Worm (Caenorhabditis elegans) whole organism, dauer: Measurements from ENCODE around the gene F11A5.17.

Source experiments
- unc-62 ChIP-seq: sonication (generic microtip); optimal IDR thresholded peaks from 2 replicates; lab custom pipeline; 2017; ENCODE audit warnings: missing biosample characterization, missing genetic modification reagents, missing genetic modification characterization

Gene F11A5.17

DNA sequence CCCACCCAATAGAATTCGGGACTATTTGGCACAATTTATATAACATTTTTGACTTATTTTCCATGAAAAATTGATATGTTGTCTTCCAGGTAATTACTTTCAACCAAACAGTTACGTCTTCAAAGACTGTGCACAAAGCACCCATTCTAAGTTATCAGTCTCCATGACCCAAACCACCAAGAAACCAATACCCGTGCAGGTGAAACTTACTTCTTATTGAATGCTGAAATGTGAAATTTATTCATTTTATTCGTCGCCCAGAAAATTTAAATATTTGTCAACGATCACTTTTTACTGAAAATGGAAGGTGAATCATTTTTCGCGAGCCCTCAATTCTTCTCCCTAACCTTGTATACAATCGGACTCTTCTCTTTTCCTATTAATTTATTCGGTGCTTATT is 11.3 kb upstream of the F11A5.17 start, which contains the start of gene srh-281:
Gene srh-281, plus strand, starts transcription at position 301 of the 400 bp plus-strand sequence.
- no peak for TF ChIP-seq unc-62

- TF ChIP-seq unc-62 = no peak
These were observed 9.7 kb upstream of the F11A5.17 start, which contains the start of gene srh-279 for ce11 chrV:16192114-16192513. srh-279 (plus strand) TSS chrV:16192414.

DNA sequence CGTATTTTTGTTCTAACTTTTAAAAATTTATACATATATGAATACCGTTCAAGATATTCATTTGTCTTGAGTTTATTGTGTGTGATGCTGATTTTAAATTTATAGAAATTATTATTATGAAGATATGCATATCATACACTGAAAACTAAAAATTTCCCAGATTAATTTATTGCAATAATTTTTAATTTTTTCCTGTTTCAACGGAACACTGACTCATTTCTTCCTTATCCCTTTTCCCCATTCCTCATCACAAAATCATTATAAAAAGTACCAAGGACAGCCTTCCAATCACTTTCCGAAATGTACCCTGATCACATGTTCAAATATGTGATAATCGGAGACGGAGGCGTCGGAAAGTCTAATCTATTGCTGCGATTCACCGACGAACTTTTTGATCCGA is 7.2 kb upstream of the F11A5.17 start, which contains the start of gene rabr-4:
Gene rabr-4, plus strand, starts transcription at position 301 of the 400 bp plus-strand sequence.
- no peak for TF ChIP-seq unc-62

DNA sequence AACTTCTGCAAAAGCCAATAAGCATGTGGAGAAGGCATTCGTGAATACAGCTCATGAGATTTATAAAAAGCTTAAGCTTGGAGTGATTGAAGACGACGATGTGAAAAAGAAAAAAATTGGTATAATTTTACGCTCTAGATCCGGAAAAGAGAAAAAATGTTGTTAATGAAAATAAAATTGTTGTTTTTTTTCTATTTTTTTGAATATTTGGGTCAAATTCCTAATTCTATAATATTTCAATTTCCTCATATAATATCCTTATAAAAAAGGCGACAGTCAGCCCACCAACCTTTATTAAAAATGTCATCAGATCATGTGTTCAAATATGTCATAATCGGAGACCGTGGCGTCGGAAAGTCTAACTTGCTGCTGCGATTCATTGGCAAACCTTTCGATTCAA is 6.5 kb upstream of the F11A5.17 start, which contains the start of gene rabr-3:
Gene rabr-3, plus strand, starts transcription at position 301 of the 400 bp plus-strand sequence.
- TF ChIP-seq unc-62 = no peak

DNA sequence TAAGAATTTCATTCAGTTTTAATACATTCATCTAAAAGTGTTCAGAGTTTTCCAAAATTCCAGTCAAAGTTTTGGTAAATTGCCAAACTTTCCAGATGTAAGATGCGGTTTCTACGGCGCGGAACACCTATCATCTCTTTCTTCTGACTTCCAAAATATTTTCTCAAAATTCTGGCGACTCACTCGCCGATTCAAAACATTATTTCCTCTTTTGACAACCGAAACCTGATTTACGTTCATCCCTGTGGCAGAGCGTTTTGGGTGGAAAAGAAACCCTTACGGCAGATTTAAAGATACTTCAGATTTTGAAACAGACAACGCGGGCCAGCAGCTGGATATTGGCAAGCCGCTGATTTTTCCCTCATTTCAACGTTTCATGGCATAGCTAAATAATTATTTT is 3.8 kb upstream of the F11A5.17 start, which contains the start of gene F11A5.5:
Gene F11A5.5, plus strand, starts transcription at position 301 of the 400 bp plus-strand sequence.
- no peak for TF ChIP-seq unc-62

- TF ChIP-seq unc-62 = no peak
These were observed 788 bp downstream of the F11A5.17 start, which contains the start of gene F11A5.18 for ce11 chrV:16202618-16203017. F11A5.18 (plus strand) TSS chrV:16202918.

ce11 chrV:16204888-16205287 is 3.1 kb downstream of the F11A5.17 start, which contains the start of gene irld-26:
irld-26 (plus strand) TSS chrV:16205188.
- no peak for TF ChIP-seq unc-62

ce11 chrV:16209837-16210236 is 8.0 kb downstream of the F11A5.17 start, which contains the start of gene oac-15:
oac-15 (minus strand) TSS chrV:16209937.
- no peak for TF ChIP-seq unc-62

DNA sequence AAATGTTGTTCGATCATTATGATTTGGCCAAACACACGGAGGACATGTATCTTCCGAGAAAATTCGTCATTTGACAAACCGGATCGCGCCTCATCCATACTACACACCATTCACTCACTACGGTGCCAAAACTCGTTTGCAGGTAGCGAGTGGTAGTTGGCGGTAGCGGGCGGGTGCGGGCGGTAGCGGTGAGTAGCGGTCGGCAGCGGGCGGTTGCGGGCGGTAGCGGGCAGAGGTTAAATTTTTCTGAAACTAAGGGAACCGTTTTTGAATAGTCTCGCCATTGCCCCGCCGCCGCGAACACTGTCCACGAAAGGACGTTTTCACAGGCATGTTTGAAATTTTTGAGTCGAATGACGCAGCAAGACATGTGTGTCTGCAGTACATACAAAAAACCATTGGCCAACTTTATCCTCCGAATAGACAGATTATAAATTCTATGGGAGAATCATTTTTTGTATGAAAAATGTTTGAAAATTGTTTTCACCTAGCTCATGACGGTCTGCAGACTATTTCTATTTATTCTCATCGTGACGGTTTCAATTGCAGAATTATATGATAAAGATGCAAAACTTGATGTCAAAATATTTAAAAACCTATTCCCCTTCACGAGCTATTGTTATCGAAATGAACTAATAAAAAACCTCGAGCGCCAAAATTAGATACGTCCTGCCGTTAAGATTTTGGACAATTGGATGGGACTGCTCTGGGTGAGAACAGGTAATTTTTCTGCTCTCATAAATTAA is 8.6 kb downstream of the F11A5.17 start, which contains the start of gene F11A5.16:
Gene F11A5.16, plus strand, starts transcription at position 696 of the 746 bp plus-strand sequence.
- TF ChIP-seq unc-62 = no peak

DNA sequence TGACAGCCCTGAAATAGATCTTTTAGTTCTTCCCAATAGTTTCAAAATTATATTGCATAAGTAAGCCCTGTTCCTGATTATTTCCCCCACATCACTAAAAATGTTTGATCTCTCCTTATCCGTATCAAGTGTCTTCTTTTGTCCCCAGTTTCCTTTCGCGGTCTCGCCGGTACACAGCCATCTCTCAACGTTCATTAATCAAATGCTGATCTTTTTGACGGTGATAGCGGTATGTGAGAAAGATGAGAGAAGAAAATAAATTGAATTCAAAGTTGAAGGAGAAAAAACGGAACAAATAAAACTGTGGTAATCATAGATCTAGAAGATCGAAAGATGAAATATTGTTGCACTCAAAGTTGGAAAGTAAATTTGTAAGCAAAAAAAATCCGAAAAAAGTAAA is 9.9 kb downstream of the F11A5.17 start:
- TF ChIP-seq unc-62 = no peak

- TF ChIP-seq unc-62 = no peak
These were observed 11.5 kb downstream of the F11A5.17 start for ce11 chrV:16213323-16213722.

- no peak for TF ChIP-seq unc-62
These were observed 12.7 kb downstream of the F11A5.17 start, which contains the start of gene F11A5.9 for ce11 chrV:16214505-16214904. F11A5.9 (plus strand) TSS chrV:16214890.

ce11 chrV:16218522-16218921 is 16.7 kb downstream of the F11A5.17 start, which contains the start of gene F11A5.15:
F11A5.15 (minus strand) TSS chrV:16218622.
- TF ChIP-seq unc-62 = no peak

DNA sequence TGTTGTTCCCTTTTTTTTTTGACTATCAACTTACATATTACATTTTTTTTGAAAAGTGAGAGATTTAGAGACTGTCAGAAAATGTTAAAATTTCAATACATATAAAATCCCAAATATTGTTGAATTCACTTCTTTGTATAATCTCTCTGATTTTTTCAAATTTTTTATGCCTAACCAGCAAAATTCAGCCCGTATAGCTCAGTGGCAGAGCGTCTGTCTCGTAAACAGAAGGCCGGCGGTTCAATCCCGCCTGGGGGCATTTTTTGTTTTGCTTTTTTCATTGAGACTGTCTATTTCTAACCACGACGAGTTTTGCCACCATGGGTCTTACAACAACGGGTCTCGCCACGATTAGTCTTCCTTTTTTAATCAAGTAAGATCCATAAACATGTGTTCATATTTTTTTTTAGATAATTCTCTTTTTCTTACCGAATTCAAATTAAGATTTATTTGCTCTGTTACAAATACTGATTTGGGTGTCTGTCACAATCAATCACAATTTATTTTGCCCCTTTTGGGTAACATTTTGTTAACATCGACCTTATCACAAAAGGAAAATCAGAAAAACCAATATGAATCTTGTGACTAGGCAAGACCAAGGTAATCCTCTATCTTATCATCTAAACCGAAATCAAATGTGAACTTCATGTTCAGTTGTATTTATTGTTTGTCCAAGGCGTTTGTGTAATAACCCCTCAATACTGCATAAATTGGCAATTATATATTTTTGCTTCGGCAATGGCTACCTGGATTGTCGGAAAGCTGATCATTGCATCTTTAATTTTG is 17.3 kb downstream of the F11A5.17 start, which contains the start of gene glc-1:
Gene glc-1, plus strand, starts transcription at position 663 of the 786 bp plus-strand sequence.
- no peak for TF ChIP-seq unc-62

- no peak for TF ChIP-seq unc-62
These were observed 18.2 kb downstream of the F11A5.17 start for ce11 chrV:16220020-16220419.

DNA sequence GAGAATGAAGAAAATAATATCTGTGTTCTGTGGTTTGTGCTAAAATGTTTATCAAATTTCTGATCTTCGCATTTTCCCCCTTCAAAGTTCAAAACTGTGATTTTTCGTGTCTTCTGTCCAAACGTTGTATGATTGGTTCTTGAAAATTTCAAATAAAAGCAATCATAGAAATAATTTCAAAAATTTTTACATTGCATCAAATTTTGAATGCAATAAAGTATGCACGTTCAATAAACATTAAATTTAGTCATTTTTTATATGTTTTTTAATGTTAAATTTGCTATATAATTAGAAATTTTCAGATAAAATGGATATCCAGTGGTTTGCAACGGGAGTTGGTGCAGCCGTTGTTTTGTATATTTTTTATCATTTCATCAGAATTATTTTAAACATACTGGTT is 22.2 kb downstream of the F11A5.17 start, which contains the start of gene stdh-2:
Gene stdh-2, plus strand, starts transcription at position 301 of the 400 bp plus-strand sequence.
- TF ChIP-seq unc-62 = no peak
